Fruit fly (Drosophila melanogaster) whole organism, embryonic: ENCODE results near the gene Invadolysin.

Experiments
- Ada2b ChIP-seq: fragments of 200-800 bp; sonication (Bioruptor generic); IDR thresholded peaks from 2 replicates; pipeline ENCODE4 v1.3.6; 2022; ENCODE audit warnings: missing biosample characterization, missing genetic modification characterization
- Aef1 ChIP-seq: fragments of 200-800 bp; sonication (Bioruptor generic); IDR thresholded peaks from 3 replicates; pipeline ENCODE4 v1.3.6; 2022; ENCODE audit warnings: missing biosample characterization, missing genetic modification characterization
- Antp ChIP-seq: fragments of 200-800 bp; sonication (Bioruptor generic); optimal IDR thresholded peaks from 3 replicates; lab custom pipeline; 2016; ENCODE audit warnings: missing biosample characterization, missing genetic modification characterization
- Atf6 ChIP-seq: fragments of 200-800 bp; sonication (Bioruptor generic); IDR thresholded peaks from 2 replicates; pipeline ENCODE4 v1.3.6; 2022; ENCODE audit warnings: missing biosample characterization, missing genetic modification characterization
- CG10462 ChIP-seq: fragments of 200-800 bp; sonication (Bioruptor generic); optimal IDR thresholded peaks from 2 replicates; lab custom pipeline; 2016; ENCODE audit warnings: missing biosample characterization, missing genetic modification characterization
- CG10565 ChIP-seq: fragments of 200-800 bp; sonication (Bioruptor generic); optimal IDR thresholded peaks from 3 replicates; lab custom pipeline; 2016; ENCODE audit warnings: missing biosample characterization, mild to moderate bottlenecking, missing genetic modification characterization
- CG12155 ChIP-seq: fragments of 200-800 bp; sonication (Bioruptor generic); optimal IDR thresholded peaks from 3 replicates; lab custom pipeline; 2016; ENCODE audit warnings: missing biosample characterization, missing genetic modification characterization
- CG1529 ChIP-seq: fragments of 200-800 bp; sonication (Bioruptor generic); optimal IDR thresholded peaks from 3 replicates; lab custom pipeline; 2018; ENCODE audit warnings: missing biosample characterization, missing genetic modification characterization
- CG15479 ChIP-seq: fragments of 200-800 bp; sonication (Bioruptor generic); optimal IDR thresholded peaks from 3 replicates; lab custom pipeline; 2019; ENCODE audit warnings: missing biosample characterization, mild to moderate bottlenecking, missing genetic modification characterization, moderate library complexity
- CG16813 ChIP-seq: fragments of 200-800 bp; sonication (Bioruptor generic); IDR thresholded peaks from 3 replicates; pipeline ENCODE4 v1.3.6; 2022; ENCODE audit warnings: missing biosample characterization, missing genetic modification characterization; ENCODE audit not compliant: partially characterized antibody
- CG18011 ChIP-seq: fragments of 200-800 bp; sonication (Bioruptor generic); optimal IDR thresholded peaks from 2 replicates; lab custom pipeline; 2017; ENCODE audit warnings: missing biosample characterization, missing genetic modification characterization, mild to moderate bottlenecking, moderate library complexity, missing genotype
- CG18262 ChIP-seq: fragments of 200-800 bp; optimal IDR thresholded peaks from 3 replicates; lab custom pipeline; 2019; ENCODE audit warnings: missing biosample characterization, mild to moderate bottlenecking, missing genetic modification characterization, moderate library complexity
- CG30431 ChIP-seq: fragments of 200-800 bp; sonication (Bioruptor generic); optimal IDR thresholded peaks from 2 replicates; lab custom pipeline; 2017; ENCODE audit warnings: missing biosample characterization, missing genetic modification characterization
- CG33213 ChIP-seq: fragments of 200-800 bp; sonication (Bioruptor generic); optimal IDR thresholded peaks from 3 replicates; lab custom pipeline; 2016; ENCODE audit warnings: missing biosample characterization, missing genetic modification characterization
- CG34224 ChIP-seq: fragments of 200-800 bp; sonication (Bioruptor generic); IDR thresholded peaks from 3 replicates; pipeline ENCODE4 v1.3.6; 2022; ENCODE audit warnings: missing biosample characterization, missing genetic modification characterization; ENCODE audit not compliant: partially characterized antibody
- CG34376 ChIP-seq: fragments of 200-800 bp; sonication (Bioruptor generic); optimal IDR thresholded peaks from 2 replicates; lab custom pipeline; 2018; ENCODE audit warnings: missing biosample characterization, mild to moderate bottlenecking, missing genetic modification characterization
- CG7556 ChIP-seq: fragments of 200-800 bp; sonication (Bioruptor generic); optimal IDR thresholded peaks from 2 replicates; lab custom pipeline; 2017; ENCODE audit warnings: missing biosample characterization, mild to moderate bottlenecking, missing genetic modification characterization
- CG8765 ChIP-seq: fragments of 200-800 bp; sonication (Bioruptor generic); IDR thresholded peaks from 2 replicates; pipeline ENCODE4 v1.3.6; 2022; ENCODE audit warnings: missing biosample characterization, missing genetic modification characterization
- CG9727 ChIP-seq: fragments of 200-800 bp; sonication (Bioruptor generic); optimal IDR thresholded peaks from 3 replicates; lab custom pipeline; 2017; ENCODE audit warnings: missing biosample characterization, mild to moderate bottlenecking, missing genetic modification characterization
- CTCF ChIP-seq: fragments of 200-800 bp; sonication (Bioruptor generic); optimal IDR thresholded peaks from 2 replicates; lab custom pipeline; 2017; ENCODE audit warnings: missing biosample characterization, mild to moderate bottlenecking, missing genetic modification characterization, moderate library complexity
- D19B ChIP-seq: fragments of 200-800 bp; sonication (Bioruptor generic); optimal IDR thresholded peaks from 2 replicates; lab custom pipeline; 2017; ENCODE audit warnings: missing biosample characterization, mild to moderate bottlenecking, missing genetic modification characterization
- HLH54F ChIP-seq: fragments of 200-800 bp; sonication (Bioruptor generic); optimal IDR thresholded peaks from 3 replicates; lab custom pipeline; 2016; ENCODE audit warnings: missing biosample characterization, missing genetic modification characterization
- Lim3 ChIP-seq: fragments of 200-800 bp; sonication (Bioruptor generic); IDR thresholded peaks from 2 replicates; pipeline ENCODE4 v1.3.6; 2022; ENCODE audit warnings: missing biosample characterization, missing genetic modification characterization
- Mrtf ChIP-seq: fragments of 200-800 bp; sonication (Bioruptor generic); IDR thresholded peaks from 3 replicates; pipeline ENCODE4 v1.3.6; 2022; ENCODE audit warnings: missing biosample characterization, missing genetic modification characterization
- Nf-YB ChIP-seq: fragments of 200-800 bp; sonication (Bioruptor generic); optimal IDR thresholded peaks from 3 replicates; lab custom pipeline; 2019; ENCODE audit warnings: missing biosample characterization, mild to moderate bottlenecking, missing genetic modification characterization, moderate library complexity
- NfI ChIP-seq: fragments of 200-800 bp; sonication (Bioruptor generic); optimal IDR thresholded peaks from 3 replicates; lab custom pipeline; 2018; ENCODE audit warnings: missing biosample characterization, mild to moderate bottlenecking, missing genetic modification characterization, moderate library complexity
- ab ChIP-seq: fragments of 200-800 bp; sonication (Bioruptor generic); optimal IDR thresholded peaks from 2 replicates; lab custom pipeline; 2016; ENCODE audit warnings: missing biosample characterization, missing genetic modification characterization
- al ChIP-seq: fragments of 200-800 bp; sonication (Bioruptor generic); IDR thresholded peaks from 2 replicates; pipeline ENCODE4 v1.3.6; 2022; ENCODE audit warnings: missing biosample characterization, missing genetic modification characterization
- ara ChIP-seq: fragments of 200-800 bp; sonication (Bioruptor generic); IDR thresholded peaks from 2 replicates; pipeline ENCODE4 v1.3.6; 2022; ENCODE audit warnings: missing biosample characterization, missing genetic modification characterization
- cad ChIP-seq: fragments of >200 bp; optimal IDR thresholded peaks from 2 replicates; lab custom pipeline; 2017; ENCODE audit warnings: missing biosample characterization, missing genetic modification characterization
- caup ChIP-seq: fragments of 200-800 bp; sonication (Bioruptor generic); optimal IDR thresholded peaks from 3 replicates; lab custom pipeline; 2017; ENCODE audit warnings: missing biosample characterization, mild to moderate bottlenecking, missing genetic modification characterization, moderate library complexity; ENCODE audit not compliant: severe bottlenecking
- chn ChIP-seq: fragments of 200-800 bp; sonication (Bioruptor generic); optimal IDR thresholded peaks from 2 replicates; lab custom pipeline; 2016; ENCODE audit warnings: missing biosample characterization, missing genetic modification characterization
- crol ChIP-seq: fragments of 200-800 bp; sonication (Bioruptor generic); IDR thresholded peaks from 2 replicates; pipeline ENCODE4 v1.3.6; 2022; ENCODE audit warnings: missing biosample characterization, missing genetic modification characterization
- danr ChIP-seq: fragments of 200-800 bp; sonication (Bioruptor generic); IDR thresholded peaks from 2 replicates; pipeline ENCODE4 v1.3.6; 2022; ENCODE audit warnings: missing biosample characterization, missing genetic modification characterization
- dmrt11E ChIP-seq: fragments of 200-800 bp; sonication (Bioruptor generic); optimal IDR thresholded peaks from 3 replicates; lab custom pipeline; 2018; ENCODE audit warnings: missing biosample characterization, mild to moderate bottlenecking, missing genetic modification characterization, moderate library complexity
- ewg ChIP-seq: fragments of 200-800 bp; sonication (Bioruptor generic); optimal IDR thresholded peaks from 3 replicates; lab custom pipeline; 2017; ENCODE audit warnings: mild to moderate bottlenecking, missing biosample characterization, missing genetic modification reagents, missing genetic modification characterization
- exex ChIP-seq: fragments of 200-800 bp; sonication (Bioruptor generic); optimal IDR thresholded peaks from 4 replicates; lab custom pipeline; 2018; ENCODE audit warnings: missing biosample characterization, mild to moderate bottlenecking, missing genetic modification characterization, moderate library complexity
- hbn ChIP-seq: fragments of 200-800 bp; sonication (Bioruptor generic); IDR thresholded peaks from 2 replicates; pipeline ENCODE4 v1.3.6; 2022; ENCODE audit warnings: missing biosample characterization, missing genetic modification characterization; ENCODE audit not compliant: partially characterized antibody
- jumu ChIP-seq: fragments of 200-800 bp; sonication (Bioruptor generic); optimal IDR thresholded peaks from 3 replicates; lab custom pipeline; 2016; ENCODE audit warnings: missing biosample characterization, missing genetic modification characterization
- nerfin-2 ChIP-seq: fragments of 200-800 bp; sonication (Bioruptor generic); IDR thresholded peaks from 2 replicates; pipeline ENCODE4 v1.3.6; 2022; ENCODE audit warnings: missing biosample characterization, missing genetic modification characterization; ENCODE audit not compliant: partially characterized antibody
- p53 ChIP-seq: fragments of 200-800 bp; sonication (Bioruptor generic); optimal IDR thresholded peaks from 2 replicates; lab custom pipeline; 2016; ENCODE audit warnings: missing biosample characterization, missing genetic modification characterization
- peb ChIP-seq: fragments of 200-800 bp; sonication (Bioruptor generic); IDR thresholded peaks from 2 replicates; pipeline ENCODE4 v1.3.6; 2022; ENCODE audit warnings: missing biosample characterization, missing genetic modification characterization
- rib ChIP-seq: fragments of 200-800 bp; sonication (Bioruptor generic); IDR thresholded peaks from 2 replicates; pipeline ENCODE4 v1.3.6; 2022; ENCODE audit warnings: missing biosample characterization, missing genetic modification characterization
- sima ChIP-seq: fragments of 200-800 bp; sonication (Bioruptor generic); optimal IDR thresholded peaks from 2 replicates; lab custom pipeline; 2016; ENCODE audit warnings: missing biosample characterization, missing genetic modification characterization
- slbo ChIP-seq: fragments of 200-800 bp; sonication (Bioruptor generic); IDR thresholded peaks from 2 replicates; pipeline ENCODE4 v1.3.6; 2022; ENCODE audit warnings: missing biosample characterization, missing genetic modification characterization
- so ChIP-seq: fragments of 200-800 bp; sonication (Bioruptor generic); IDR thresholded peaks from 3 replicates; pipeline ENCODE4 v1.3.6; 2022; ENCODE audit warnings: missing biosample characterization, missing genetic modification characterization
- sqz ChIP-seq: fragments of 200-800 bp; sonication (Bioruptor generic); optimal IDR thresholded peaks from 3 replicates; lab custom pipeline; 2018; ENCODE audit warnings: missing biosample characterization, mild to moderate bottlenecking, missing genetic modification characterization
- vfl ChIP-seq: fragments of 200-800 bp; sonication (Bioruptor generic); optimal IDR thresholded peaks from 2 replicates; lab custom pipeline; 2016; ENCODE audit warnings: missing biosample characterization, missing genetic modification characterization
- yki ChIP-seq: fragments of >200 bp; optimal IDR thresholded peaks from 3 replicates; lab custom pipeline; 2018
- zf30C ChIP-seq: fragments of 200-800 bp; sonication (Bioruptor generic); optimal IDR thresholded peaks from 3 replicates; lab custom pipeline; 2018; ENCODE audit warnings: missing biosample characterization, mild to moderate bottlenecking, missing genetic modification characterization

Invadolysin gene

DNA sequence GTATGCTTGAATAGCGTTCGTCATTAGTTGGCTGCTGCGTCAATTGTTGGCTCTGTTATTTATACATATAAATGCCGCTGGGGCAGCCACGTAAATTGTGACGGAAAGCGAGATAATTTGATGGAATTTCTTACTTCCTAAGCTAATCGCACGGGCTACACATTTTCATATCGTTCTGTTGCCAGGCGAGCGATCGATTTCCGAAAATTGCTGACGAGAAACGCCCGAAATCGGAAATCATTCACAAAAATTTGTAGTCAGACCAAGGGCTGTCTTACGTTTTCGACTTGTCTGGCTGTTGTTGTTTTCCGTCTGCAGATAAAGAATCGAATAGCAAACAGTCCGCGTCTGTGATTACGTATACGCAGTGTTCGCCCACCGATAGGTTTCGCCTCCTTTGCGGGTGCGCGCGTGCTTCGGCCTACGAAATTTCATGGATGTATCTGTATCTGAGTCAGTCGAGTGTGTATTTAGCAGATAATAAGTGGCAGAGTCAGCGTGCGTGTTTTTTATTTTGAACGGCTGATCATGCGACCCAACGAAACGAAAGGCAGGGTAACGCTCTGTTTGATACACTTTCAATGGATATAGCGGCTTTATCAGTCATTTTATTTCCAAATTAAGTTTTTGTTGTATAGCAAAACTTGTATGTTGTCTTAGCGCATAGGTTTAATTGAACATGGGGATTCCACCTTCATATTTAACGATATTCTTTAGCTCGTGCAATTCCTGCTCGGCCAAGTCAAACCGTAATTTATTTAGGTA lies 46.8 kb upstream of the Invadolysin start (continued):
- TF ChIP-seq vfl (peak; percentile 53), D19B (GFP tag; lab: Kevin White, UChicago) (peak; percentile 84), HLH54F (GFP tag; lab: Kevin White, UChicago) (peak; percentile 66), peb (GFP tag; lab: Robert Waterston, UW) (no peak), CTCF (GFP tag; lab: Kevin White, UChicago) (no peak), jumu (GFP tag; lab: Kevin White, UChicago) (peak; percentile 70), NfI (GFP tag; lab: Kevin White, UChicago) (peak; percentile 76), zf30C (no peak), ara (GFP tag; lab: Robert Waterston, UW) (peak; percentile 60), CG34376 (GFP tag; lab: Kevin White, UChicago) (peak; percentile 99), CG34224 (peak; percentile 35; the same call in 1 of the 3 replicates), p53 (GFP tag; lab: Kevin White, UChicago) (peak; percentile 18), rib (GFP tag; lab: Robert Waterston, UW) (peak; percentile 44; the same call in 1 of the 2 replicates), CG7556 (peak; percentile 75), caup (GFP tag; lab: Kevin White, UChicago) (peak; percentile 71), CG9727 (peak; percentile 43), Ada2b (GFP tag; lab: Robert Waterston, UW) (peak; percentile 55), CG15479 (no peak), CG1529 (GFP tag; lab: Kevin White, UChicago) (peak; percentile 37), nerfin-2 (no peak), exex (tag; lab: Kevin White, UChicago) (peak; percentile 82), cad (no peak), CG33213 (GFP tag; lab: Kevin White, UChicago) (no peak), sima (GFP tag; lab: Kevin White, UChicago) (no peak), CG18011 (GFP tag; lab: Kevin White, UChicago) (peak; percentile 59), CG16813 (GFP tag; lab: Robert Waterston, UW) (no peak), dmrt11E (tag; lab: Kevin White, UChicago) (no peak), ewg (GFP tag; lab: Kevin White, UChicago) (peak; percentile 38), Lim3 (GFP tag; lab: Robert Waterston, UW) (no peak), so (GFP tag; lab: Robert Waterston, UW) (peak; percentile 62; the same call in 1 of the 3 replicates), danr (GFP tag; lab: Robert Waterston, UW) (no peak), chn (GFP tag; lab: Kevin White, UChicago) (no peak), Nf-YB (GFP tag; lab: Kevin White, UChicago) (peak; percentile 42), Mrtf (GFP tag; lab: Robert Waterston, UW) (no peak), CG10462 (GFP tag; lab: Kevin White, UChicago) (peak; percentile 13), CG10565 (no peak), Antp (GFP tag; lab: Kevin White, UChicago) (peak; percentile 77), CG30431 (GFP tag; lab: Kevin White, UChicago) (peak; percentile 45), CG12155 (GFP tag; lab: Kevin White, UChicago) (peak; percentile 71), CG18262 (peak; percentile 59), crol (no peak), hbn (no peak), slbo (GFP tag; lab: Robert Waterston, UW) (peak; percentile 83), CG8765 (peak; percentile 54; the same call in 1 of the 2 replicates), Atf6 (GFP tag; lab: Robert Waterston, UW) (peak; percentile 64; the same call in 1 of the 2 replicates), sqz (GFP tag; lab: Kevin White, UChicago) (peak; percentile 45), al (GFP tag; lab: Robert Waterston, UW) (peak; percentile 47), ab (GFP tag; lab: Kevin White, UChicago) (no peak), yki (lab: Kevin White, UChicago) (no peak), Aef1 (GFP tag; lab: Robert Waterston, UW) (peak; percentile 60)
